Worm (Caenorhabditis elegans): ENCODE data around the gene ZK945.7.

ZK945.7 gene

DNA sequence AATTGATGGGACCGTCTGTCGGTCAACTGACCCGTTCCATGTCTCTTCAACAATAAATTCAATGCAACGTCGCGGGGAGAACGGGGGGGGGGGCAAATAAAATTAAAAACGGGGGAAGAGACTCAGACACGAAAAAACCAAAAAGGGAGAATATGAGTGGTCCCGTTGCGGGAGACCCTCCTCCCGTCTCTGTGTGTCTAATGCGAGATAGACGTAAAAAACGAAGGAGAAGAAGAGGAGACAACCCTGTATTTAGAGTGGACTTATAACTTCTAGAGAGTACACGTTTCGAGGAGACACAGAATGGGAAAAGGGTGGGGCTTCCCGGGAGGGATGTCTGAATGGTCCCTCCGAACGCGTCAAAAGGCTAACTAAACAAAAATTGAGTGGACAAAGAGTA lies 42.8 kb downstream of the ZK945.7 start:
- TF ChIP-seq him-1 (tag; optimal IDR thresholded peaks at IDR 0.05) (no peak), dao-5 (tag; optimal IDR thresholded peaks at IDR 0.05) (no peak), W03F9.2 (tag; optimal IDR thresholded peaks at IDR 0.05) (no peak)

DNA sequence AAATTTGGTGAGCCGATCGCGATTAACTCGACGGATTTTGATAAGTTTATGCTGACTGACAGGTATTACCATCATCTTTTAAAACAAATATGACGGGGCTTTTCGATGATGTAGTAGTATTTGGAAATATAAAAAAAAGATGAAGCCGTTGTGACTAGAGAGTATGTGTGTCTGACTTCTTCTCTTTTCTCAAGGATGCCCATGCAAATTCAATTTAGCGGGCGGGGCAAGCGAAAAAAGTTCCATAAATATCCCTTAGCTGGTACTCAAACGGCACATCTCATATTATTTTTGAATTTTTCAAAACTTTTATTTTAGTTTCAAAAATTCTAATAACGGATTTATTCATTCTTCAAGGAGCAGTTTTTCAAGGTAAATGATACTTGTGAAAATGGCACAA lies 47.8 kb downstream of the ZK945.7 start, which contains the start of gene stg-1:
TSS of gene stg-1 (minus strand) at position 153 of the 400 bp plus-strand sequence.
- TF ChIP-seq him-1 (tag; optimal IDR thresholded peaks at IDR 0.05), result no peak
- TF ChIP-seq dao-5 (tag; optimal IDR thresholded peaks at IDR 0.05), result no peak
- no peak for TF ChIP-seq W03F9.2 (tag; optimal IDR thresholded peaks at IDR 0.05)
